Worm (Caenorhabditis elegans): ENCODE measurements around the gene slc-17.8.

ce11 chrV:8560916-8561315, 15.5 kb upstream of the slc-17.8 start, which contains the start of gene acr-16:
- no peak for TF ChIP-seq lin-32 (GFP tag; optimal IDR thresholded peaks at IDR 0.05)
- no peak for TF ChIP-seq unc-62 (GFP tag; optimal IDR thresholded peaks at IDR 0.05)
- TF ChIP-seq pha-4 (tag; optimal IDR thresholded peaks at IDR 0.05) = no peak
- TF ChIP-seq nhr-12 (tag; optimal IDR thresholded peaks at IDR 0.05) = no peak
- no peak for TF ChIP-seq elt-3 (tag; optimal IDR thresholded peaks at IDR 0.05)
- TF ChIP-seq blmp-1 (tag; optimal IDR thresholded peaks at IDR 0.05) = no peak
- no peak for TF ChIP-seq lin-13 (tag; optimal IDR thresholded peaks at IDR 0.05)
- no peak for TF ChIP-seq snpc-4 (tag; optimal IDR thresholded peaks at IDR 0.05)
- TF ChIP-seq nhr-76 (tag; optimal IDR thresholded peaks at IDR 0.05) = no peak
- TF ChIP-seq ceh-39 (tag; optimal IDR thresholded peaks at IDR 0.05) = no peak
- TF ChIP-seq unc-39 (tag; optimal IDR thresholded peaks at IDR 0.05) = no peak
- TF ChIP-seq nhr-237 (tag; optimal IDR thresholded peaks at IDR 0.05) = no peak
- TF ChIP-seq mep-1 (tag; optimal IDR thresholded peaks at IDR 0.05) = no peak
